Worm (Caenorhabditis elegans) whole organism, young adult: ENCODE results near the gene F21E9.2.

ENCODE experiments used
- B0019.2 ChIP-seq: fragments of 200-800 bp; sonication (Bioruptor generic); conservative IDR thresholded peaks from 2 replicates; pipeline ENCODE4 v1.3.6; 2022; ENCODE audit warnings: missing genetic modification reagents, missing genetic modification characterization, missing compliant biosample characterization
- B0035.1 ChIP-seq: sonication (generic microtip); optimal IDR thresholded peaks from 2 replicates; lab custom pipeline; 2016; ENCODE audit warnings: missing genetic modification characterization, mild to moderate bottlenecking, missing compliant biosample characterization, missing genotype, missing genetic modification reagents
- C17E4.6 ChIP-seq: fragments of 200-800 bp; sonication (Bioruptor generic); IDR thresholded peaks from 2 replicates; pipeline ENCODE4 v1.3.6; 2022; ENCODE audit warnings: missing genetic modification reagents, missing genetic modification characterization, missing compliant biosample characterization
- F22D6.2 ChIP-seq: sonication (generic microtip); optimal IDR thresholded peaks from 2 replicates; lab custom pipeline; 2016; ENCODE audit warnings: mild to moderate bottlenecking, missing genetic modification characterization, missing compliant biosample characterization
- F52B5.7 ChIP-seq: sonication (generic microtip); optimal IDR thresholded peaks from 2 replicates; lab custom pipeline; 2016; ENCODE audit warnings: mild to moderate bottlenecking, missing genetic modification characterization, missing compliant biosample characterization
- Y53F4B.3 ChIP-seq: fragments of 200-800 bp; sonication (Bioruptor generic); IDR thresholded peaks from 2 replicates; pipeline ENCODE4 v1.3.6; 2022; ENCODE audit warnings: missing genetic modification reagents, missing genetic modification characterization, missing compliant biosample characterization
- Y53G8AR.9 ChIP-seq: fragments of 200-800 bp; sonication (Bioruptor generic); conservative IDR thresholded peaks from 2 replicates; pipeline ENCODE4 v1.3.6; 2022; ENCODE audit warnings: missing genetic modification reagents, missing genetic modification characterization, missing compliant biosample characterization
- aptf-2 ChIP-seq: fragments of 200-800 bp; sonication (Bioruptor generic); conservative IDR thresholded peaks from 2 replicates; pipeline ENCODE4 v1.3.6; 2022; ENCODE audit warnings: missing genetic modification reagents, missing genetic modification characterization, missing compliant biosample characterization
- athp-1 ChIP-seq: sonication (generic microtip); optimal IDR thresholded peaks from 2 replicates; lab custom pipeline; 2017; ENCODE audit warnings: mild to moderate bottlenecking, missing genetic modification characterization, missing compliant biosample characterization
- attf-5 ChIP-seq: fragments of 200-800 bp; sonication (Bioruptor generic); optimal IDR thresholded peaks from 2 replicates; lab custom pipeline; 2018; ENCODE audit warnings: mild to moderate bottlenecking, missing genetic modification characterization, missing compliant biosample characterization
- cebp-1 ChIP-seq, 2 experiments: fragments of 200-800 bp in 1 of 2; sonication (Bioruptor generic) in 1 of 2; sonication (generic microtip) in 1 of 2; IDR thresholded peaks in 1 of 2; optimal IDR thresholded peaks in 1 of 2; 2 replicates each; pipeline versions ENCODE4 v1.3.6 to Lab custom; 2017 to 2022; ENCODE audit warnings: missing compliant biosample characterization in 2 of 2, missing genetic modification characterization in 2 of 2, mild to moderate bottlenecking in 1 of 2, missing genetic modification reagents in 1 of 2, moderate library complexity in 1 of 2
- cebp-2 ChIP-seq: fragments of 200-800 bp; sonication (Bioruptor generic); IDR thresholded peaks from 2 replicates; pipeline ENCODE4 v1.3.6; 2022; ENCODE audit warnings: missing genetic modification characterization, missing compliant biosample characterization
- ceh-27 ChIP-seq: fragments of 200-800 bp; sonication (Bioruptor generic); optimal IDR thresholded peaks from 2 replicates; lab custom pipeline; 2018; ENCODE audit warnings: mild to moderate bottlenecking, missing genetic modification characterization, moderate library complexity, missing compliant biosample characterization
- ceh-40 ChIP-seq: fragments of 200-800 bp; sonication (Bioruptor generic); IDR thresholded peaks from 2 replicates; pipeline ENCODE4 v1.3.6; 2022; ENCODE audit warnings: missing genetic modification characterization, missing compliant biosample characterization
- ceh-79 ChIP-seq: sonication (generic microtip); optimal IDR thresholded peaks from 2 replicates; lab custom pipeline; 2017; ENCODE audit warnings: mild to moderate bottlenecking, missing genetic modification characterization, missing compliant biosample characterization
- dox-1 ChIP-seq: fragments of 200-800 bp; sonication (Bioruptor generic); IDR thresholded peaks from 2 replicates; pipeline ENCODE4 v1.3.6; 2022; ENCODE audit warnings: missing genetic modification reagents, missing genetic modification characterization, missing compliant biosample characterization
- dpl-1 ChIP-seq: fragments of 150-350 bp; optimal IDR thresholded peaks from 2 replicates; lab custom pipeline; 2014; ENCODE audit warnings: missing biosample characterization, missing genetic modification reagents, missing genetic modification characterization
- egl-44 ChIP-seq: fragments of 200-800 bp; sonication (Bioruptor generic); IDR thresholded peaks from 2 replicates; pipeline ENCODE4 v1.3.6; 2022; ENCODE audit warnings: missing genetic modification reagents, missing genetic modification characterization, missing compliant biosample characterization
- ets-4 ChIP-seq: fragments of 200-800 bp; sonication (Bioruptor generic); optimal IDR thresholded peaks from 2 replicates; lab custom pipeline; 2018; ENCODE audit warnings: mild to moderate bottlenecking, missing genetic modification characterization, missing compliant biosample characterization
- hlh-12 ChIP-seq: sonication (generic microtip); optimal IDR thresholded peaks from 2 replicates; lab custom pipeline; 2016; ENCODE audit warnings: missing genetic modification characterization, missing compliant biosample characterization
- hmg-1.2 ChIP-seq: fragments of 200-800 bp; sonication (Bioruptor generic); IDR thresholded peaks from 2 replicates; pipeline ENCODE4 v1.3.6; 2022; ENCODE audit warnings: missing genetic modification reagents, missing genetic modification characterization, missing compliant biosample characterization
- hmg-20 ChIP-seq: fragments of 200-800 bp; sonication (Bioruptor generic); IDR thresholded peaks from 2 replicates; pipeline ENCODE4 v1.3.6; 2022; ENCODE audit warnings: missing genetic modification reagents, missing genetic modification characterization, missing compliant biosample characterization
- let-607 ChIP-seq, 2 experiments: fragments of 200-800 bp in 1 of 2; sonication (Bioruptor generic) in 1 of 2; sonication (generic microtip) in 1 of 2; optimal IDR thresholded peaks; 2 replicates each; lab custom pipeline; 2016 to 2018; ENCODE audit warnings: mild to moderate bottlenecking in 2 of 2, missing compliant biosample characterization in 2 of 2, missing genetic modification characterization in 2 of 2, moderate library complexity in 2 of 2, missing genotype in 1 of 2
- lin-40 ChIP-seq: sonication (generic microtip); optimal IDR thresholded peaks from 2 replicates; lab custom pipeline; 2016; ENCODE audit warnings: missing genetic modification characterization, mild to moderate bottlenecking, missing compliant biosample characterization, missing genotype, missing genetic modification reagents
- lin-54 ChIP-seq: fragments of 200-800 bp; sonication (Bioruptor generic); optimal IDR thresholded peaks from 2 replicates; lab custom pipeline; 2018; ENCODE audit warnings: mild to moderate bottlenecking, missing genetic modification characterization, missing compliant biosample characterization
- madf-8 ChIP-seq: fragments of 200-800 bp; sonication (Bioruptor generic); conservative IDR thresholded peaks from 2 replicates; pipeline ENCODE4 v1.3.6; 2022; ENCODE audit warnings: missing genetic modification reagents, missing genetic modification characterization, missing compliant biosample characterization
- mel-28 ChIP-seq: sonication (generic microtip); optimal IDR thresholded peaks from 2 replicates; lab custom pipeline; 2016; ENCODE audit warnings: borderline replicate concordance, mild to moderate bottlenecking, missing genetic modification characterization, missing compliant biosample characterization
- mes-4 ChIP-seq: sonication (generic microtip); optimal IDR thresholded peaks from 2 replicates; lab custom pipeline; 2016; ENCODE audit warnings: missing genotype, missing genetic modification characterization, missing compliant biosample characterization
- mxl-1 ChIP-seq: sonication (generic microtip); optimal IDR thresholded peaks from 2 replicates; lab custom pipeline; 2016; ENCODE audit warnings: missing genetic modification characterization, missing compliant biosample characterization
- nhr-120 ChIP-seq: fragments of 200-800 bp; sonication (Bioruptor generic); IDR thresholded peaks from 2 replicates; pipeline ENCODE4 v1.3.6; 2022; ENCODE audit warnings: missing genetic modification characterization, missing compliant biosample characterization
- nhr-80 ChIP-seq: sonication (generic microtip); optimal IDR thresholded peaks from 2 replicates; lab custom pipeline; 2016; ENCODE audit warnings: missing genetic modification characterization, missing compliant biosample characterization
- nhr-90 ChIP-seq: sonication (generic microtip); optimal IDR thresholded peaks from 2 replicates; lab custom pipeline; 2016; ENCODE audit warnings: missing genotype, mild to moderate bottlenecking, missing genetic modification characterization, missing compliant biosample characterization
- pbrm-1 ChIP-seq: fragments of 200-800 bp; sonication (Bioruptor generic); IDR thresholded peaks from 2 replicates; pipeline ENCODE4 v1.3.6; 2022; ENCODE audit warnings: missing genetic modification reagents, missing genetic modification characterization, missing compliant biosample characterization
- sea-2 ChIP-seq: fragments of 200-800 bp; sonication (Bioruptor generic); IDR thresholded peaks from 2 replicates; pipeline ENCODE4 v1.3.6; 2022; ENCODE audit warnings: missing genetic modification characterization, missing compliant biosample characterization
- snpc-4 ChIP-seq, 5 experiments: fragments of 150-350 bp in 1 of 5; sonication (generic microtip) in 4 of 5; optimal IDR thresholded peaks; 2 replicates each; lab custom pipeline; 2014 to 2018; ENCODE audit warnings: missing genetic modification characterization in 5 of 5, missing biosample characterization in 3 of 5, antibody characterized with exemption in 2 of 5, mild to moderate bottlenecking in 2 of 5, missing compliant biosample characterization in 2 of 5, missing genotype in 2 of 5, moderate library complexity in 2 of 5, missing genetic modification reagents in 1 of 5
- zfh-2 ChIP-seq: fragments of 200-800 bp; sonication (Bioruptor generic); conservative IDR thresholded peaks from 2 replicates; pipeline ENCODE4 v1.3.6; 2022; ENCODE audit warnings: missing genetic modification reagents, missing genetic modification characterization, missing compliant biosample characterization
- ztf-22 ChIP-seq: fragments of 200-800 bp; sonication (Bioruptor generic); optimal IDR thresholded peaks from 2 replicates; lab custom pipeline; 2018; ENCODE audit warnings: mild to moderate bottlenecking, missing genetic modification characterization, moderate library complexity, missing compliant biosample characterization
- ztf-25 ChIP-seq: fragments of 200-800 bp; sonication (Bioruptor generic); IDR thresholded peaks from 2 replicates; pipeline ENCODE4 v1.3.6; 2022; ENCODE audit warnings: missing genetic modification reagents, missing genetic modification characterization, missing compliant biosample characterization

F21E9.2 gene

ce11 chrX:1319708-1320107, 10.0 kb downstream of the F21E9.2 start (continued):
- peak; percentile 72; the same call in 1 of the 2 replicates for TF ChIP-seq egl-44 (GFP tag; lab: Robert Waterston, UW)
- peak; percentile 85 for TF ChIP-seq dox-1 (GFP tag; lab: Robert Waterston, UW)
- TF ChIP-seq zfh-2 (GFP tag; lab: Robert Waterston, UW), result peak; percentile 99
- TF ChIP-seq pbrm-1 (GFP tag; lab: Robert Waterston, UW), result 0 out of 2 replicates have a peak, but pooled peaks have one; percentile 10
- TF ChIP-seq cebp-1 (GFP tag; IDR thresholded peaks at IDR 0.05; lab: Robert Waterston, UW), result peak; percentile 42; the same call in 1 of the 2 replicates
- peak; percentile 80 for TF ChIP-seq cebp-1 (tag; optimal IDR thresholded peaks at IDR 0.05; lab: Kevin White, UChicago)
- TF ChIP-seq lin-40, result peak; percentile 46
- peak; percentile 67 for TF ChIP-seq ets-4 (GFP tag; lab: Kevin White, UChicago)
- TF ChIP-seq aptf-2 (GFP tag; lab: Robert Waterston, UW), result peak; percentile 79; the same call in 1 of the 2 replicates
- peak; percentile 10 for TF ChIP-seq ztf-22 (GFP tag; lab: Kevin White, UChicago)
- TF ChIP-seq nhr-90, result peak; percentile 45
- no peak for TF ChIP-seq Y53F4B.3
- TF ChIP-seq let-607 (tag; optimal IDR thresholded peaks at IDR 0.05; lab: Kevin White, UChicago), result peak in 1 of 2 experiments; percentile 27
- TF ChIP-seq snpc-4 (GFP tag; optimal IDR thresholded peaks at IDR 0.05; lab: Kevin White, UChicago), result no peak
- TF ChIP-seq snpc-4 (tag; optimal IDR thresholded peaks at IDR 0.05; lab: Kevin White, UChicago), result peak in 2 of 4 experiments; percentile 37 to 50
- TF ChIP-seq mel-28 (tag; lab: Kevin White, UChicago), result peak; percentile 12
- no peak for TF ChIP-seq sea-2 (GFP tag; lab: Robert Waterston, UW)

- TF ChIP-seq nhr-80 (tag; lab: Kevin White, UChicago) (no peak), Y53G8AR.9 (GFP tag; lab: Robert Waterston, UW) (no peak), mel-28 (tag; lab: Kevin White, UChicago) (no peak), dpl-1 (GFP tag; lab: Kevin White, UChicago) (no peak), cebp-2 (GFP tag; lab: Robert Waterston, UW) (no peak), lin-54 (GFP tag; lab: Kevin White, UChicago) (no peak), madf-8 (GFP tag; lab: Robert Waterston, UW) (no peak), athp-1 (tag; lab: Kevin White, UChicago) (no peak), attf-5 (no peak), F22D6.2 (tag; lab: Kevin White, UChicago) (no peak), B0019.2 (no peak), C17E4.6 (GFP tag; lab: Robert Waterston, UW) (no peak), hmg-20 (GFP tag; lab: Robert Waterston, UW) (no peak), mxl-1 (no peak), ceh-79 (tag; lab: Kevin White, UChicago) (no peak), ztf-25 (no peak), nhr-120 (no peak), hlh-12 (tag; lab: Kevin White, UChicago) (no peak)
Measured at ce11 chrX:1311577-1311976, 18.2 kb downstream of the F21E9.2 start.

ce11 chrX:1311084-1311483, 18.7 kb downstream of the F21E9.2 start, which contains the start of gene H42K12.3:
Gene H42K12.3, plus strand, starts transcription at chrX:1311391.
- TF ChIP-seq hmg-20 (GFP tag; lab: Robert Waterston, UW), result no peak
- no peak for TF ChIP-seq F52B5.7 (tag; lab: Kevin White, UChicago)
- TF ChIP-seq B0035.1 (tag; lab: Kevin White, UChicago), result no peak
- TF ChIP-seq mes-4 (tag; lab: Kevin White, UChicago), result no peak
- no peak for TF ChIP-seq ceh-40
- TF ChIP-seq hmg-1.2 (GFP tag; lab: Robert Waterston, UW), result no peak
- TF ChIP-seq ceh-27 (GFP tag; lab: Kevin White, UChicago), result no peak
